Worm (Caenorhabditis elegans) whole organism, late embryonic: ENCODE measurements around the gene mtrf-1L.

Source experiments
- F13H6.1 ChIP-seq: sonication (generic microtip); optimal IDR thresholded peaks from 2 replicates; lab custom pipeline; 2016; ENCODE audit warnings: missing genetic modification characterization, missing compliant biosample characterization
- Y22D7AL.16 ChIP-seq: sonication (generic microtip); optimal IDR thresholded peaks from 2 replicates; lab custom pipeline; 2016; ENCODE audit warnings: missing genetic modification characterization, missing compliant biosample characterization
- ceh-22 ChIP-seq: sonication (generic microtip); optimal IDR thresholded peaks from 2 replicates; lab custom pipeline; 2017; ENCODE audit warnings: missing biosample characterization, missing genetic modification characterization
- ceh-30 ChIP-seq: fragments of 150-350 bp; optimal IDR thresholded peaks from 2 replicates; lab custom pipeline; 2014; ENCODE audit warnings: missing biosample characterization, missing genetic modification characterization
- fkh-10 ChIP-seq: fragments of 150-350 bp; optimal IDR thresholded peaks from 2 replicates; lab custom pipeline; 2014; ENCODE audit warnings: missing biosample characterization, missing genetic modification reagents, missing genetic modification characterization
- hlh-30 ChIP-seq: sonication (generic microtip); optimal IDR thresholded peaks from 2 replicates; lab custom pipeline; 2017; ENCODE audit warnings: antibody characterized with exemption, missing genetic modification characterization, missing compliant biosample characterization; ENCODE audit not compliant: insufficient read depth
- lin-11 ChIP-seq: fragments of 200-800 bp; sonication (Bioruptor generic); optimal IDR thresholded peaks from 2 replicates; lab custom pipeline; 2018; ENCODE audit warnings: mild to moderate bottlenecking, missing genetic modification characterization, missing compliant biosample characterization
- pqm-1 ChIP-seq: sonication (generic microtip); optimal IDR thresholded peaks from 2 replicates; lab custom pipeline; 2016; ENCODE audit warnings: missing genetic modification characterization, missing compliant biosample characterization
- pros-1 ChIP-seq: fragments of 150-350 bp; optimal IDR thresholded peaks from 2 replicates; lab custom pipeline; 2014; ENCODE audit warnings: missing biosample characterization, missing genetic modification reagents, missing genetic modification characterization

ce11 chrIV:5209390-5209789 lies 22.4 kb downstream of the mtrf-1L start, which contains the start of the genes Y59E9AL.36 and nbet-1:
- no peak for TF ChIP-seq lin-11 (tag; lab: Kevin White, UChicago)
- TF ChIP-seq F13H6.1: no peak
- TF ChIP-seq hlh-30: no peak
- TF ChIP-seq pqm-1 (tag; lab: Kevin White, UChicago): no peak
- no peak for TF ChIP-seq pros-1
- no peak for TF ChIP-seq Y22D7AL.16 (tag; lab: Kevin White, UChicago)
- no peak for TF ChIP-seq ceh-30 (tag; lab: Kevin White, UChicago)
- no peak for TF ChIP-seq fkh-10 (GFP tag; lab: Kevin White, UChicago)
- no peak for TF ChIP-seq ceh-22 (tag; lab: Kevin White, UChicago)
